Worm (Caenorhabditis elegans) whole organism, young adult: ENCODE data around the gene psme-3.

ENCODE experiments used
- B0019.2 ChIP-seq: fragments of 200-800 bp; sonication (Bioruptor generic); conservative IDR thresholded peaks from 2 replicates; pipeline ENCODE4 v1.3.6; 2022; ENCODE audit warnings: missing genetic modification reagents, missing genetic modification characterization, missing compliant biosample characterization
- B0035.1 ChIP-seq: sonication (generic microtip); optimal IDR thresholded peaks from 2 replicates; lab custom pipeline; 2016; ENCODE audit warnings: missing genetic modification characterization, mild to moderate bottlenecking, missing compliant biosample characterization, missing genotype, missing genetic modification reagents
- D2030.7 ChIP-seq: fragments of 200-800 bp; sonication (Bioruptor generic); IDR thresholded peaks from 2 replicates; pipeline ENCODE4 v1.3.6; 2022; ENCODE audit warnings: missing genetic modification reagents, missing genetic modification characterization, missing compliant biosample characterization
- F23B12.7 ChIP-seq: sonication (generic microtip); optimal IDR thresholded peaks from 2 replicates; lab custom pipeline; 2017; ENCODE audit warnings: missing genetic modification characterization, mild to moderate bottlenecking, missing compliant biosample characterization, antibody characterized with exemption, moderate library complexity; ENCODE audit not compliant: insufficient read depth
- F33H1.4 ChIP-seq: fragments of 200-800 bp; sonication (Bioruptor generic); IDR thresholded peaks from 2 replicates; pipeline ENCODE4 v1.3.6; 2022; ENCODE audit warnings: missing genetic modification reagents, missing genetic modification characterization, missing compliant biosample characterization
- F39B2.1 ChIP-seq: fragments of 200-800 bp; sonication (Bioruptor generic); IDR thresholded peaks from 2 replicates; pipeline ENCODE4 v1.3.6; 2022; ENCODE audit warnings: missing genetic modification reagents, missing genetic modification characterization, missing compliant biosample characterization
- F49E8.2 ChIP-seq: sonication (generic microtip); optimal IDR thresholded peaks from 3 replicates; lab custom pipeline; 2017; ENCODE audit warnings: missing genetic modification characterization, mild to moderate bottlenecking, missing compliant biosample characterization, antibody characterized with exemption, moderate library complexity; ENCODE audit not compliant: insufficient read depth
- T07F8.4 ChIP-seq: sonication (generic microtip); optimal IDR thresholded peaks from 2 replicates; lab custom pipeline; 2016; ENCODE audit warnings: mild to moderate bottlenecking, missing genetic modification characterization, moderate library complexity, missing compliant biosample characterization
- T26A5.8 ChIP-seq: sonication (generic microtip); optimal IDR thresholded peaks from 2 replicates; lab custom pipeline; 2016; ENCODE audit warnings: missing genetic modification characterization, missing compliant biosample characterization
- Y95B8A.8 ChIP-seq: fragments of 200-800 bp; sonication (Bioruptor generic); IDR thresholded peaks from 2 replicates; pipeline ENCODE4 v1.3.6; 2022; ENCODE audit warnings: missing genetic modification reagents, missing genetic modification characterization, missing compliant biosample characterization
- aptf-2 ChIP-seq: fragments of 200-800 bp; sonication (Bioruptor generic); conservative IDR thresholded peaks from 2 replicates; pipeline ENCODE4 v1.3.6; 2022; ENCODE audit warnings: missing genetic modification reagents, missing genetic modification characterization, missing compliant biosample characterization
- aptf-3 ChIP-seq: fragments of 200-800 bp; sonication (Bioruptor generic); IDR thresholded peaks from 2 replicates; pipeline ENCODE4 v1.3.6; 2022; ENCODE audit warnings: missing genetic modification characterization, missing compliant biosample characterization
- bed-2 ChIP-seq: fragments of 200-800 bp; sonication (Bioruptor generic); IDR thresholded peaks from 2 replicates; pipeline ENCODE4 v1.3.6; 2022; ENCODE audit warnings: missing genetic modification reagents, missing genetic modification characterization, missing compliant biosample characterization
- ceh-27 ChIP-seq: fragments of 200-800 bp; sonication (Bioruptor generic); optimal IDR thresholded peaks from 2 replicates; lab custom pipeline; 2018; ENCODE audit warnings: mild to moderate bottlenecking, missing genetic modification characterization, moderate library complexity, missing compliant biosample characterization
- ceh-40 ChIP-seq: fragments of 200-800 bp; sonication (Bioruptor generic); IDR thresholded peaks from 2 replicates; pipeline ENCODE4 v1.3.6; 2022; ENCODE audit warnings: missing genetic modification characterization, missing compliant biosample characterization
- ceh-91 ChIP-seq: fragments of 200-800 bp; sonication (Bioruptor generic); IDR thresholded peaks from 2 replicates; pipeline ENCODE4 v1.3.6; 2022; ENCODE audit warnings: missing genetic modification reagents, missing genetic modification characterization, missing compliant biosample characterization
- dox-1 ChIP-seq: fragments of 200-800 bp; sonication (Bioruptor generic); IDR thresholded peaks from 2 replicates; pipeline ENCODE4 v1.3.6; 2022; ENCODE audit warnings: missing genetic modification reagents, missing genetic modification characterization, missing compliant biosample characterization
- dpl-1 ChIP-seq: fragments of 150-350 bp; optimal IDR thresholded peaks from 2 replicates; lab custom pipeline; 2014; ENCODE audit warnings: missing biosample characterization, missing genetic modification reagents, missing genetic modification characterization
- efl-1 ChIP-seq: fragments of 150-350 bp; optimal IDR thresholded peaks from 2 replicates; lab custom pipeline; 2014; ENCODE audit warnings: missing biosample characterization, missing genetic modification reagents, missing genetic modification characterization
- hlh-12 ChIP-seq: sonication (generic microtip); optimal IDR thresholded peaks from 2 replicates; lab custom pipeline; 2016; ENCODE audit warnings: missing genetic modification characterization, missing compliant biosample characterization
- hmg-20 ChIP-seq: fragments of 200-800 bp; sonication (Bioruptor generic); IDR thresholded peaks from 2 replicates; pipeline ENCODE4 v1.3.6; 2022; ENCODE audit warnings: missing genetic modification reagents, missing genetic modification characterization, missing compliant biosample characterization
- hrde-1 ChIP-seq: sonication (generic microtip); optimal IDR thresholded peaks from 2 replicates; lab custom pipeline; 2016; ENCODE audit warnings: missing genetic modification characterization, mild to moderate bottlenecking, missing compliant biosample characterization, moderate library complexity, missing genotype, missing genetic modification reagents, borderline replicate concordance
- lin-26 ChIP-seq: fragments of 200-800 bp; sonication (Bioruptor generic); IDR thresholded peaks from 2 replicates; pipeline ENCODE4 v1.3.6; 2022; ENCODE audit warnings: missing genetic modification reagents, missing genetic modification characterization, missing compliant biosample characterization
- lin-40 ChIP-seq: sonication (generic microtip); optimal IDR thresholded peaks from 2 replicates; lab custom pipeline; 2016; ENCODE audit warnings: missing genetic modification characterization, mild to moderate bottlenecking, missing compliant biosample characterization, missing genotype, missing genetic modification reagents
- lin-54 ChIP-seq: fragments of 200-800 bp; sonication (Bioruptor generic); optimal IDR thresholded peaks from 2 replicates; lab custom pipeline; 2018; ENCODE audit warnings: mild to moderate bottlenecking, missing genetic modification characterization, missing compliant biosample characterization
- lsl-1 ChIP-seq: fragments of 200-800 bp; sonication (Bioruptor generic); optimal IDR thresholded peaks from 2 replicates; lab custom pipeline; 2018; ENCODE audit warnings: mild to moderate bottlenecking, missing genetic modification characterization, moderate library complexity, missing compliant biosample characterization
- madf-10 ChIP-seq: sonication (generic microtip); optimal IDR thresholded peaks from 2 replicates; lab custom pipeline; 2016; ENCODE audit warnings: mild to moderate bottlenecking, missing genetic modification characterization, missing compliant biosample characterization
- madf-6 ChIP-seq: fragments of 200-800 bp; sonication (Bioruptor generic); IDR thresholded peaks from 2 replicates; pipeline ENCODE4 v1.3.6; 2022; ENCODE audit warnings: missing genetic modification reagents, missing genetic modification characterization, missing compliant biosample characterization
- madf-8 ChIP-seq: fragments of 200-800 bp; sonication (Bioruptor generic); conservative IDR thresholded peaks from 2 replicates; pipeline ENCODE4 v1.3.6; 2022; ENCODE audit warnings: missing genetic modification reagents, missing genetic modification characterization, missing compliant biosample characterization
- mcd-1 ChIP-seq: fragments of 200-800 bp; sonication (Bioruptor generic); IDR thresholded peaks from 2 replicates; pipeline ENCODE4 v1.3.6; 2022; ENCODE audit warnings: missing genetic modification reagents, missing genetic modification characterization, missing compliant biosample characterization
- nhr-179 ChIP-seq: sonication (generic microtip); optimal IDR thresholded peaks from 2 replicates; lab custom pipeline; 2016; ENCODE audit warnings: mild to moderate bottlenecking, missing genetic modification characterization, missing compliant biosample characterization
- nhr-27 ChIP-seq: fragments of 200-800 bp; sonication (Bioruptor generic); optimal IDR thresholded peaks from 2 replicates; lab custom pipeline; 2018; ENCODE audit warnings: mild to moderate bottlenecking, missing genetic modification characterization, moderate library complexity, missing compliant biosample characterization
- pha-4 ChIP-seq: fragments of 150-350 bp; sonication (generic microtip); optimal IDR thresholded peaks from 2 replicates; lab custom pipeline; 2014; ENCODE audit warnings: missing biosample characterization, missing genetic modification reagents, missing genetic modification characterization
- sea-2 ChIP-seq: fragments of 200-800 bp; sonication (Bioruptor generic); IDR thresholded peaks from 2 replicates; pipeline ENCODE4 v1.3.6; 2022; ENCODE audit warnings: missing genetic modification characterization, missing compliant biosample characterization
- snpc-1.1 ChIP-seq: sonication (generic microtip); optimal IDR thresholded peaks from 2 replicates; lab custom pipeline; 2017; ENCODE audit warnings: missing genetic modification characterization, mild to moderate bottlenecking, missing compliant biosample characterization, antibody characterized with exemption, moderate library complexity, missing genotype, missing genetic modification reagents; ENCODE audit not compliant: insufficient read depth
- snpc-1.3 ChIP-seq: sonication (generic microtip); optimal IDR thresholded peaks from 2 replicates; lab custom pipeline; 2017; ENCODE audit warnings: missing genetic modification characterization, mild to moderate bottlenecking, missing compliant biosample characterization, antibody characterized with exemption, moderate library complexity, missing genotype, missing genetic modification reagents; ENCODE audit not compliant: insufficient read depth
- snpc-3.4 ChIP-seq: sonication (generic microtip); optimal IDR thresholded peaks from 2 replicates; lab custom pipeline; 2017; ENCODE audit warnings: missing genetic modification characterization, mild to moderate bottlenecking, missing compliant biosample characterization, antibody characterized with exemption, moderate library complexity, missing genotype, missing genetic modification reagents
- somi-1 ChIP-seq: fragments of 200-800 bp; sonication (Bioruptor generic); optimal IDR thresholded peaks from 2 replicates; lab custom pipeline; 2018; ENCODE audit warnings: mild to moderate bottlenecking, missing genetic modification characterization, missing compliant biosample characterization
- tbx-9 ChIP-seq: sonication (generic microtip); optimal IDR thresholded peaks from 2 replicates; lab custom pipeline; 2016; ENCODE audit warnings: borderline replicate concordance, missing genetic modification characterization, inconsistent platforms, missing compliant biosample characterization
- tlf-1 ChIP-seq: fragments of 200-800 bp; sonication (Bioruptor generic); optimal IDR thresholded peaks from 2 replicates; lab custom pipeline; 2018; ENCODE audit warnings: mild to moderate bottlenecking, missing genetic modification characterization, missing compliant biosample characterization
- zim-3 ChIP-seq: sonication (generic microtip); optimal IDR thresholded peaks from 2 replicates; lab custom pipeline; 2017; ENCODE audit warnings: mild to moderate bottlenecking, missing genetic modification characterization, moderate library complexity, missing compliant biosample characterization

Gene psme-3

DNA sequence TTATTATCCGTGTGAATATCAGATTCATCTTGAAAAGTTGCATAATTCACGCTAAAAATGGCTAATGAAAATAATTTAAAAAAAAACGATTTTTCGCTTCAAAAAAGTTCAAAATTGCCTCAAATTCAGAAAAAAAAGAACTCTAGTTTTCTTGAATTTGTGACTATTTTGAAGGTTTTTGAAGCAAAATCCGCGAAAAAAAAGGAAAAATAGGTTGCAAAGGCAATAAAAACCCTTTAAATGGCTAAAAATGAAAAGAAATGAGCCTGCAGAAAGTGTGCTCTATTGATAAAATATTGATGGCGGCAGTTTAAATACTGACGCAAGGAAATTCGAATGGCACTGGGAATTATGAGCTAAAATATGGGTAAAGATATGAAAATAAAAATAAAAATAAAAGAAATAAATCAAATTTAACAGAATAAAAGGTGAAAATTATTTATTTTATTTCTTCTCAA, 12.5 kb downstream of the psme-3 start, which contains the start of gene Y66D12A.7 (continued):
- TF ChIP-seq efl-1 (GFP tag; lab: Kevin White, UChicago), result peak; percentile 67
- peak; percentile 5 for TF ChIP-seq dpl-1 (GFP tag; lab: Kevin White, UChicago)
- no peak for TF ChIP-seq somi-1 (GFP tag; lab: Kevin White, UChicago)

DNA sequence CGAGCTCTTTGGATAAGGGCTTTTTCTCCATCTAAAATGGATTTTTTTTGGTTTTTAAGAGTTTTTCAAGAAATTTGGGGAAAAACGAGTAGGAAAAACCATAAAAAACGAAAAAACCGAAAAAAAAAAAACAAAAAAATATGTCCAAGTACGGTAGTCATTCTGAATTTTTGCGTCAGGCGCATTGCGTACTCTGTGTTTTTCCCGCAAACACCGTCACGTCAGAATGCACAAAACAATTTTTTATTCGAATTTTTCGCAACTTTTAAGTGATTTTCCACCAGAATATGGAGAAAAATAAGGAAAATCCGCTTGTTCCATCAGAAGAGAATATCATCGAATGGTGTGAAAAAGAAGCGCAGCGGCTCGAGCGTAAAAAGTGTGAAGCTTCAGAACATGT, 13.4 kb downstream of the psme-3 start, which contains the start of the genes Y66D12A.6 and ceh-92:
Y66D12A.6 (minus strand) TSS at position 31 of the 400 bp plus-strand sequence.
ceh-92 (plus strand) TSS at position 229 of the 400 bp plus-strand sequence.
- TF ChIP-seq hlh-12 (tag; lab: Kevin White, UChicago), result no peak
- peak; percentile 70 for TF ChIP-seq F49E8.2 (tag; lab: Kevin White, UChicago)
- no peak for TF ChIP-seq ceh-40 (GFP tag; lab: Robert Waterston, UW)
- peak; percentile 56 for TF ChIP-seq lin-54
- TF ChIP-seq ceh-27 (GFP tag; lab: Kevin White, UChicago), result no peak
- TF ChIP-seq efl-1 (GFP tag; lab: Kevin White, UChicago), result peak; percentile 50
- no peak for TF ChIP-seq madf-10 (tag; lab: Kevin White, UChicago)
- no peak for TF ChIP-seq madf-8 (GFP tag; lab: Robert Waterston, UW)
- TF ChIP-seq Y95B8A.8 (GFP tag; lab: Robert Waterston, UW), result no peak
- no peak for TF ChIP-seq lin-26
- TF ChIP-seq mcd-1 (GFP tag; lab: Robert Waterston, UW), result peak; percentile 49; the same call in 1 of the 2 replicates
- TF ChIP-seq aptf-3 (GFP tag; lab: Robert Waterston, UW), result no peak
- TF ChIP-seq tlf-1 (GFP tag; lab: Kevin White, UChicago), result no peak
- peak; percentile 0 for TF ChIP-seq snpc-1.1
- TF ChIP-seq sea-2 (GFP tag; lab: Robert Waterston, UW), result no peak
- no peak for TF ChIP-seq F39B2.1 (GFP tag; lab: Robert Waterston, UW)
- peak; percentile 47 for TF ChIP-seq F33H1.4
- peak; percentile 73 for TF ChIP-seq D2030.7 (GFP tag; lab: Robert Waterston, UW)
- peak; percentile 5 for TF ChIP-seq F23B12.7 (tag; lab: Kevin White, UChicago)
- TF ChIP-seq ceh-91 (GFP tag; lab: Robert Waterston, UW), result peak; percentile 49; the same call in 1 of the 2 replicates
- no peak for TF ChIP-seq nhr-27 (tag; lab: Kevin White, UChicago)
- no peak for TF ChIP-seq T07F8.4 (tag; lab: Kevin White, UChicago)
- TF ChIP-seq lin-40 (tag; lab: Kevin White, UChicago), result no peak
- no peak for TF ChIP-seq pha-4 (tag; lab: Kevin White, UChicago)
- TF ChIP-seq hrde-1 (tag; lab: Kevin White, UChicago), result no peak
- TF ChIP-seq madf-6 (GFP tag; lab: Robert Waterston, UW), result peak; percentile 64
- peak; percentile 1 for TF ChIP-seq snpc-3.4 (tag; lab: Kevin White, UChicago)
- TF ChIP-seq T26A5.8 (tag; lab: Kevin White, UChicago), result no peak
- no peak for TF ChIP-seq B0035.1
- no peak for TF ChIP-seq aptf-2
- peak; percentile 37; the same call in 1 of the 2 replicates for TF ChIP-seq dox-1 (GFP tag; lab: Robert Waterston, UW)
- peak; percentile 14; the same call in 1 of the 2 replicates for TF ChIP-seq B0019.2 (GFP tag; lab: Robert Waterston, UW)
- no peak for TF ChIP-seq tbx-9 (tag; lab: Kevin White, UChicago)
- TF ChIP-seq snpc-1.3 (tag; lab: Kevin White, UChicago), result peak; percentile 37
- TF ChIP-seq nhr-179, result no peak
- no peak for TF ChIP-seq bed-2 (GFP tag; lab: Robert Waterston, UW)
- TF ChIP-seq lsl-1 (GFP tag; lab: Kevin White, UChicago), result peak; percentile 78
- TF ChIP-seq dpl-1 (GFP tag; lab: Kevin White, UChicago), result peak; percentile 25
- no peak for TF ChIP-seq zim-3 (tag; lab: Kevin White, UChicago)
- TF ChIP-seq hmg-20 (GFP tag; lab: Robert Waterston, UW), result no peak
- TF ChIP-seq, all 124 proteins: peak for 16
